Worm (Caenorhabditis elegans) whole organism, L4/young adult: ENCODE data around the gene C35D10.1.

Source experiments
- dao-5 ChIP-seq: sonication (generic microtip); optimal IDR thresholded peaks from 2 replicates; lab custom pipeline; 2016; ENCODE audit warnings: missing genotype, missing genetic modification characterization, moderate library complexity, missing compliant biosample characterization
- him-1 ChIP-seq: sonication (generic microtip); optimal IDR thresholded peaks from 2 replicates; lab custom pipeline; 2016; ENCODE audit warnings: missing genotype, missing genetic modification reagents, missing genetic modification characterization, missing compliant biosample characterization

DNA sequence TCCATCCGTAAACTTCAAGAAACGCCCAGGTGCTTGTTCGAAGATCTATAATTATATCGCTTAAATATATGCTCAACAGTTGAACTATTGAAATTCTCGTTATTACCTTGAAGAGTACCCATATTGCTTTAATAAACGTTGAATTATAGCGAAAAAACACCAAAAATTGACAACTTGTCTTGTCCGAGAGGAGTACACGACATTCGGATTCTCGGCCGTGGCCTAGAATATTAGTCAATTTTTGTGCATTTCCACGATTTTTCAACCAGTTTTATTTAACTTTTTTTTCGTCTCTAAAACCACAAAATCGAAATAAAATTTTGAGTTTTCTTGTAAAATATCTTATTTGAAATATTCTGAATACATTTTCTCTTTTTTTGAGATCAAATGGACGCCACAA, 32.8 kb downstream of the C35D10.1 start, which contains the start of the genes F26F4.9 and cee-1:
- no peak for TF ChIP-seq him-1 (tag; lab: Kevin White, UChicago)
- no peak for TF ChIP-seq dao-5
